Fruit fly (Drosophila melanogaster) S2 (cell line): ENCODE data around the gene fkh.

Experiments used
- CG8478 ChIP-seq: fragments of >200 bp; optimal IDR thresholded peaks from 2 replicates; lab custom pipeline; 2018
- CTCF ChIP-seq, 2 experiments: fragments of >200 bp; optimal IDR thresholded peaks; 2 replicates each; lab custom pipeline; 2018

DNA sequence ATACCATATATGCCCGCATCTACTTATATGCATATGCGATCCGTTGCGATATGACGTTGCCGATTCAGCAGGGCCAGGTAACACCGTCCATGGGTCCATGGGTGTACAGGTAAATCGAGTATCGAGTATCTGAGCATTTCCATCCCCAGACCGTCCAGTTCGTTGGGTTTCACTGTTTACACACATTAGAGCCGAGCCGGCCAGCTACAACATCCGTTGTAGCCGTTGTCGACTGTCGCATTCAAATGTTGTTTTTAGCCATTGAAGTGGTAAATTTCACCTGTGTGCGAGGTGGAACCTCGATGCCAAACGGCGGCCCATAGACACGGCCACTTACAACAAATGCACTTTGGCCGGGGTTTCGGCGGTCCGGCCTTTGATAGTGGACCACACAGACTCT lies 36.6 kb downstream of the fkh start:
- TF ChIP-seq CTCF (optimal IDR thresholded peaks at IDR 0.05; lab: Kevin White, UChicago) = no peak
- no peak for TF ChIP-seq CG8478
